1 fruit fly cellular context compared by ENCODE assay signal in genomic region chr3R:12370643-12370995, dm6.
TF ChIP-seq lines count a peak whose summit lies in the region.

No protein-coding gene starts in this region.

TF ChIP-seq in whole organism, embryonic, 481 proteins besides CTCF, POLR2A, EP300 and RAD21 (continued from another document):
- TF ChIP-seq CG3163 (GFP tag; optimal IDR thresholded peaks at IDR 0.05; lab: Kevin White, UChicago): peak; percentile 94
